Fruit fly (Drosophila melanogaster) whole organism, larva: Measurements from ENCODE around the gene Alg2.
A peak's percentile ranks its signal among the peaks of the same experiment; 100 is the strongest.

Experiments used
- noc ChIP-seq: fragments of 200-800 bp; sonication (Bioruptor generic); optimal IDR thresholded peaks from 3 replicates; lab custom pipeline; 2019; ENCODE audit warnings: missing biosample characterization, mild to moderate bottlenecking, missing genetic modification characterization, moderate library complexity

Alg2 gene

dm6 chr3L:3187263-3187662 lies 43.7 kb downstream of the Alg2 start, which contains the start of gene CG14957:
Gene CG14957, plus strand, starts transcription at chr3L:3187563.
- TF ChIP-seq noc (tag; lab: Kevin White, UChicago): peak; percentile 39

- no peak for TF ChIP-seq noc (tag; lab: Kevin White, UChicago)
Measured at dm6 chr3L:3189647-3190046, 46.0 kb downstream of the Alg2 start, which contains the start of the genes CG42525 and CG14958. Gene CG42525, minus strand, starts transcription at chr3L:3189747. Gene CG14958, plus strand, starts transcription at chr3L:3189978.

- TF ChIP-seq noc (tag; lab: Kevin White, UChicago): no peak
Measured at dm6 chr3L:3192333-3192894, 48.8 kb downstream of the Alg2 start, which contains the start of gene CG14965. Gene CG14965, minus strand, starts transcription at chr3L:3192491.

dm6 chr3L:3192912-3193311 lies 49.3 kb downstream of the Alg2 start, which contains the start of gene Hsp83:
Gene Hsp83, plus strand, starts transcription at chr3L:3192969.
- TF ChIP-seq noc (tag; lab: Kevin White, UChicago): peak; percentile 87

- peak; percentile 93 for TF ChIP-seq noc (tag; lab: Kevin White, UChicago)
Measured at dm6 chr3L:3194059-3194458, 50.5 kb downstream of the Alg2 start.
